Fruit fly (Drosophila melanogaster) whole organism, embryonic: ENCODE results near the gene Tpst.

ENCODE experiments used
- Atf6 ChIP-seq: fragments of 200-800 bp; sonication (Bioruptor generic); IDR thresholded peaks from 2 replicates; pipeline ENCODE4 v1.3.6; 2022; ENCODE audit warnings: missing biosample characterization, missing genetic modification characterization
- Bdp1 ChIP-seq: fragments of 200-800 bp; sonication (Bioruptor generic); optimal IDR thresholded peaks from 3 replicates; lab custom pipeline; 2016; ENCODE audit warnings: missing biosample characterization, missing genetic modification characterization
- CG10209 ChIP-seq: fragments of 200-800 bp; sonication (Bioruptor generic); optimal IDR thresholded peaks from 3 replicates; lab custom pipeline; 2017; ENCODE audit warnings: missing biosample characterization, mild to moderate bottlenecking, missing genetic modification characterization, missing genetic modification reagents
- CG11456 ChIP-seq: fragments of 200-800 bp; sonication (Bioruptor generic); IDR thresholded peaks from 3 replicates; pipeline ENCODE4 v1.3.6; 2022; ENCODE audit warnings: missing biosample characterization, missing genetic modification characterization
- CG11504 ChIP-seq: fragments of 200-800 bp; sonication (Bioruptor generic); optimal IDR thresholded peaks from 3 replicates; lab custom pipeline; 2019; ENCODE audit warnings: missing biosample characterization, mild to moderate bottlenecking, missing genetic modification characterization, moderate library complexity
- CG11695 ChIP-seq: fragments of 200-800 bp; sonication (Bioruptor generic); IDR thresholded peaks from 3 replicates; pipeline ENCODE4 v1.3.6; 2022; ENCODE audit warnings: missing biosample characterization, missing genetic modification characterization
- CG12155 ChIP-seq: fragments of 200-800 bp; sonication (Bioruptor generic); optimal IDR thresholded peaks from 3 replicates; lab custom pipeline; 2016; ENCODE audit warnings: missing biosample characterization, missing genetic modification characterization
- CG14667 ChIP-seq: fragments of 200-800 bp; sonication (Bioruptor generic); IDR thresholded peaks from 2 replicates; pipeline ENCODE4 v1.3.6; 2022; ENCODE audit warnings: missing biosample characterization, missing genetic modification characterization
- CG17359 ChIP-seq: fragments of 200-800 bp; sonication (Bioruptor generic); optimal IDR thresholded peaks from 3 replicates; lab custom pipeline; 2018; ENCODE audit warnings: missing biosample characterization, mild to moderate bottlenecking, missing genetic modification characterization, moderate library complexity
- CG18476 ChIP-seq: fragments of 200-800 bp; sonication (Bioruptor generic); optimal IDR thresholded peaks from 2 replicates; lab custom pipeline; 2016; ENCODE audit warnings: missing biosample characterization, mild to moderate bottlenecking, missing genetic modification characterization
- CG30403 ChIP-seq: fragments of 200-800 bp; sonication (Bioruptor generic); optimal IDR thresholded peaks from 3 replicates; lab custom pipeline; 2016; ENCODE audit warnings: missing biosample characterization, missing genetic modification characterization
- CG4730 ChIP-seq: fragments of 200-800 bp; sonication (Bioruptor generic); IDR thresholded peaks from 2 replicates; pipeline ENCODE4 v1.3.6; 2022; ENCODE audit warnings: missing biosample characterization, missing genetic modification characterization
- CG4820 ChIP-seq: fragments of 200-800 bp; sonication (Bioruptor generic); optimal IDR thresholded peaks from 3 replicates; lab custom pipeline; 2016; ENCODE audit warnings: missing biosample characterization, missing genetic modification characterization
- CG7357 ChIP-seq: fragments of 200-800 bp; sonication (Bioruptor generic); IDR thresholded peaks from 3 replicates; pipeline ENCODE4 v1.3.6; 2022; ENCODE audit warnings: missing biosample characterization, missing genetic modification characterization
- CG7786 ChIP-seq: fragments of 200-800 bp; sonication (Bioruptor generic); optimal IDR thresholded peaks from 2 replicates; lab custom pipeline; 2016; ENCODE audit warnings: missing biosample characterization, missing genetic modification characterization
- CG7839 ChIP-seq: fragments of 200-800 bp; sonication (Bioruptor generic); optimal IDR thresholded peaks from 3 replicates; lab custom pipeline; 2018; ENCODE audit warnings: missing biosample characterization, mild to moderate bottlenecking, missing genetic modification characterization, moderate library complexity
- Dp ChIP-seq: fragments of 200-800 bp; sonication (Bioruptor generic); optimal IDR thresholded peaks from 2 replicates; lab custom pipeline; 2018; ENCODE audit warnings: missing biosample characterization, mild to moderate bottlenecking, missing genetic modification characterization, moderate library complexity
- GATAe ChIP-seq: fragments of 200-800 bp; sonication (Bioruptor generic); conservative IDR thresholded peaks from 2 replicates; pipeline ENCODE4 v1.3.6; 2022; ENCODE audit warnings: missing biosample characterization, missing genetic modification characterization
- HLH4C ChIP-seq: fragments of 200-800 bp; sonication (Bioruptor generic); IDR thresholded peaks from 3 replicates; pipeline ENCODE4 v1.3.6; 2022; ENCODE audit warnings: missing biosample characterization, missing genetic modification characterization; ENCODE audit not compliant: partially characterized antibody
- Hand ChIP-seq: fragments of 200-800 bp; sonication (Bioruptor generic); optimal IDR thresholded peaks from 2 replicates; lab custom pipeline; 2017; ENCODE audit warnings: mild to moderate bottlenecking, missing biosample characterization, missing genetic modification reagents, missing genetic modification characterization
- Hr51 ChIP-seq, 2 experiments: fragments of 200-800 bp; sonication (Bioruptor generic); optimal IDR thresholded peaks; 2 replicates in 1 of 2; 3 replicates in 1 of 2; lab custom pipeline; 2016 to 2018; ENCODE audit warnings: missing biosample characterization in 2 of 2, missing genetic modification characterization in 2 of 2, mild to moderate bottlenecking in 1 of 2, moderate library complexity in 1 of 2
- MESR4 ChIP-seq: fragments of 200-800 bp; sonication (Bioruptor generic); optimal IDR thresholded peaks from 2 replicates; lab custom pipeline; 2018; ENCODE audit warnings: missing biosample characterization, mild to moderate bottlenecking, missing genetic modification characterization, moderate library complexity
- Mad ChIP-seq: fragments of 200-800 bp; sonication (Bioruptor generic); optimal IDR thresholded peaks from 2 replicates; lab custom pipeline; 2016; ENCODE audit warnings: missing biosample characterization, missing genetic modification characterization
- Meics ChIP-seq: fragments of 200-800 bp; sonication (Bioruptor generic); optimal IDR thresholded peaks from 2 replicates; lab custom pipeline; 2017; ENCODE audit warnings: missing biosample characterization, mild to moderate bottlenecking, missing genetic modification characterization
- Nf-YC ChIP-seq: fragments of 200-800 bp; optimal IDR thresholded peaks from 3 replicates; lab custom pipeline; 2019; ENCODE audit warnings: missing biosample characterization, mild to moderate bottlenecking, missing genetic modification characterization, moderate library complexity
- Ssrp ChIP-seq: fragments of 200-800 bp; sonication (Bioruptor generic); optimal IDR thresholded peaks from 2 replicates; lab custom pipeline; 2018; ENCODE audit warnings: missing biosample characterization, mild to moderate bottlenecking, missing genetic modification characterization, moderate library complexity
- YL-1 ChIP-seq: fragments of 200-800 bp; sonication (Bioruptor generic); optimal IDR thresholded peaks from 3 replicates; lab custom pipeline; 2017; ENCODE audit warnings: missing biosample characterization, mild to moderate bottlenecking, missing genetic modification characterization
- bowl ChIP-seq: fragments of 200-800 bp; sonication (Bioruptor generic); IDR thresholded peaks from 2 replicates; pipeline ENCODE4 v1.3.6; 2022; ENCODE audit warnings: missing biosample characterization, missing genetic modification characterization
- br ChIP-seq: fragments of >200 bp; optimal IDR thresholded peaks from 2 replicates; lab custom pipeline; 2017
- crp ChIP-seq, 2 experiments: fragments of 200-800 bp; sonication (Bioruptor generic); optimal IDR thresholded peaks; 2 replicates in 1 of 2; 3 replicates in 1 of 2; lab custom pipeline; 2017; ENCODE audit warnings: missing biosample characterization in 2 of 2, missing genetic modification characterization in 2 of 2, mild to moderate bottlenecking in 1 of 2, moderate library complexity in 1 of 2
- ewg ChIP-seq: fragments of 200-800 bp; sonication (Bioruptor generic); optimal IDR thresholded peaks from 3 replicates; lab custom pipeline; 2017; ENCODE audit warnings: mild to moderate bottlenecking, missing biosample characterization, missing genetic modification reagents, missing genetic modification characterization
- gsb ChIP-seq: fragments of 200-800 bp; sonication (Bioruptor generic); IDR thresholded peaks from 2 replicates; pipeline ENCODE4 v1.3.6; 2022; ENCODE audit warnings: missing biosample characterization, missing genetic modification characterization
- ind ChIP-seq: fragments of 200-800 bp; sonication (Bioruptor generic); optimal IDR thresholded peaks from 3 replicates; lab custom pipeline; 2016; ENCODE audit warnings: missing biosample characterization, missing genetic modification characterization
- lab ChIP-seq: fragments of 200-800 bp; sonication (Bioruptor generic); optimal IDR thresholded peaks from 3 replicates; lab custom pipeline; 2017; ENCODE audit warnings: missing biosample characterization, missing genetic modification characterization, mild to moderate bottlenecking, moderate library complexity, missing genetic modification reagents
- mirr ChIP-seq: fragments of 200-800 bp; sonication (Bioruptor generic); optimal IDR thresholded peaks from 3 replicates; lab custom pipeline; 2018; ENCODE audit warnings: missing biosample characterization, mild to moderate bottlenecking, missing genetic modification characterization
- pb ChIP-seq: fragments of 200-800 bp; sonication (Bioruptor generic); optimal IDR thresholded peaks from 3 replicates; lab custom pipeline; 2016; ENCODE audit warnings: missing biosample characterization, missing genetic modification characterization
- pfk ChIP-seq: fragments of 200-800 bp; sonication (Bioruptor generic); optimal IDR thresholded peaks from 2 replicates; lab custom pipeline; 2018; ENCODE audit warnings: missing biosample characterization, mild to moderate bottlenecking, missing genetic modification characterization, moderate library complexity
- pnt ChIP-seq: fragments of 200-800 bp; sonication (Bioruptor generic); optimal IDR thresholded peaks from 3 replicates; lab custom pipeline; 2016; ENCODE audit warnings: missing biosample characterization, missing genetic modification characterization
- prd ChIP-seq, 3 experiments: fragments of >200 bp in 2 of 3; fragments of 200-800 bp in 1 of 3; sonication (Bioruptor generic) in 1 of 3; optimal IDR thresholded peaks in 2 of 3; IDR thresholded peaks in 1 of 3; 2 replicates in 2 of 3; 3 replicates in 1 of 3; pipeline versions ENCODE4 v1.3.6 to Lab custom; 2017 to 2022; ENCODE audit warnings: missing biosample characterization in 1 of 3, missing genetic modification characterization in 1 of 3
- psq ChIP-seq: fragments of 200-800 bp; sonication (Bioruptor generic); optimal IDR thresholded peaks from 2 replicates; lab custom pipeline; 2017; ENCODE audit warnings: missing biosample characterization, missing genetic modification characterization
- repo ChIP-seq: fragments of 200-800 bp; sonication (Bioruptor generic); optimal IDR thresholded peaks from 2 replicates; lab custom pipeline; 2016; ENCODE audit warnings: missing biosample characterization, missing genetic modification characterization
- salm ChIP-seq: fragments of 200-800 bp; sonication (Bioruptor generic); optimal IDR thresholded peaks from 2 replicates; lab custom pipeline; 2018; ENCODE audit warnings: missing biosample characterization, mild to moderate bottlenecking, missing genetic modification characterization
- sr ChIP-seq: fragments of 200-800 bp; sonication (Bioruptor generic); IDR thresholded peaks from 3 replicates; pipeline ENCODE4 v1.3.6; 2022; ENCODE audit warnings: missing biosample characterization, missing genetic modification characterization
- ssp ChIP-seq: fragments of 200-800 bp; sonication (Bioruptor generic); IDR thresholded peaks from 2 replicates; pipeline ENCODE4 v1.3.6; 2022; ENCODE audit warnings: missing biosample characterization, missing genetic modification characterization
- tap ChIP-seq: fragments of 200-800 bp; optimal IDR thresholded peaks from 3 replicates; lab custom pipeline; 2019; ENCODE audit warnings: missing biosample characterization, mild to moderate bottlenecking, missing genetic modification characterization, moderate library complexity
- unc-4 ChIP-seq: fragments of 200-800 bp; sonication (Bioruptor generic); IDR thresholded peaks from 2 replicates; pipeline ENCODE4 v1.3.6; 2022; ENCODE audit warnings: missing biosample characterization, missing genetic modification characterization; ENCODE audit not compliant: partially characterized antibody
- usp ChIP-seq: fragments of >200 bp; optimal IDR thresholded peaks from 2 replicates; lab custom pipeline; 2017; ENCODE audit warnings: missing biosample characterization, missing genetic modification characterization
- wdn ChIP-seq: fragments of 200-800 bp; sonication (Bioruptor generic); IDR thresholded peaks from 2 replicates; pipeline ENCODE4 v1.3.6; 2022; ENCODE audit warnings: missing biosample characterization, missing genetic modification characterization
- wek ChIP-seq: fragments of 200-800 bp; sonication (Bioruptor generic); optimal IDR thresholded peaks from 3 replicates; lab custom pipeline; 2018; ENCODE audit warnings: missing biosample characterization, mild to moderate bottlenecking, missing genetic modification characterization, moderate library complexity
- zfh1 ChIP-seq: fragments of 200-800 bp; sonication (Bioruptor generic); IDR thresholded peaks from 3 replicates; pipeline ENCODE4 v1.3.6; 2022; ENCODE audit warnings: missing biosample characterization, missing genetic modification characterization
- zfh2 ChIP-seq: fragments of 200-800 bp; sonication (Bioruptor generic); optimal IDR thresholded peaks from 2 replicates; lab custom pipeline; 2016; ENCODE audit warnings: missing biosample characterization, missing genetic modification characterization

The Tpst gene

DNA sequence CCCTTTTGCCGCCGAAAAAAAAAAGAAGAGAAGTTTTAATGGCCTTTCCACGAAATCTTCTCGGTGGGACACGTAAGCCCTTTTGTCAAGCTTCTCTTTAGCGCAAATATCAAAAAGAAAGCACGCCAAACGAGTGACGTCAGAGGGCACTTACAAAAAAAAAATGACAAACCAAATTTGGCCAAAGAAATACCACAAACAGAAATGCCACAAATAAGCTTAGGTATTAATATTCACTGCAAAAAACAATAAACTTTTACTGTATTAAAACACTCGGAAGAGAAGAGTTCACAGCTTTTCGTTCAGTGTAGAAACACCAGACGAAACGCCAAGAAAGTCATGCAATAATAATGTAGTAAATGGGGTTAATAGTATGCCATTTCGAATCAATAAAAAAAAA, 4.5 kb downstream of the Tpst start (continued):
- TF ChIP-seq bowl (GFP tag; lab: Robert Waterston, UW) (no peak), CG7357 (GFP tag; lab: Robert Waterston, UW) (no peak), Nf-YC (no peak), CG11504 (tag; lab: Kevin White, UChicago) (peak; percentile 59), MESR4 (GFP tag; lab: Kevin White, UChicago) (no peak), unc-4 (GFP tag; lab: Robert Waterston, UW) (no peak), repo (GFP tag; lab: Kevin White, UChicago) (no peak), Meics (GFP tag; lab: Kevin White, UChicago) (peak; percentile 10), sr (GFP tag; lab: Robert Waterston, UW) (no peak), wek (GFP tag; lab: Kevin White, UChicago) (no peak), ssp (GFP tag; lab: Robert Waterston, UW) (no peak), CG18476 (GFP tag; lab: Kevin White, UChicago) (no peak), CG11456 (GFP tag; lab: Robert Waterston, UW) (peak; percentile 35; the same call in 1 of the 3 replicates), CG30403 (GFP tag; lab: Kevin White, UChicago) (peak; percentile 25), wdn (GFP tag; lab: Robert Waterston, UW) (no peak), psq (GFP tag; lab: Kevin White, UChicago) (no peak), lab (GFP tag; lab: Kevin White, UChicago) (peak; percentile 37), pnt (no peak), salm (tag; lab: Kevin White, UChicago) (no peak), CG4730 (GFP tag; lab: Robert Waterston, UW) (peak; percentile 46; the same call in 1 of the 2 replicates), HLH4C (GFP tag; lab: Robert Waterston, UW) (no peak), CG10209 (peak; percentile 1), ind (GFP tag; lab: Kevin White, UChicago) (peak; percentile 35), Bdp1 (GFP tag; lab: Kevin White, UChicago) (no peak), CG7786 (GFP tag; lab: Kevin White, UChicago) (no peak), usp (GFP tag; lab: Kevin White, UChicago) (no peak), zfh2 (peak; percentile 4), Ssrp (tag; lab: Kevin White, UChicago) (no peak), Hand (no peak), CG4820 (GFP tag; lab: Kevin White, UChicago) (no peak), prd (optimal IDR thresholded peaks at IDR 0.05; lab: Kevin White, UChicago) (no peak), prd (GFP tag; IDR thresholded peaks at IDR 0.05; lab: Robert Waterston, UW) (peak; percentile 54), Mad (GFP tag; lab: Kevin White, UChicago) (no peak), CG14667 (GFP tag; lab: Robert Waterston, UW) (peak; percentile 25; the same call in 1 of the 2 replicates), br (lab: Kevin White, UChicago) (no peak), zfh1 (GFP tag; lab: Robert Waterston, UW) (peak; percentile 50; the same call in 1 of the 3 replicates), crp (GFP tag; optimal IDR thresholded peaks at IDR 0.05; lab: Kevin White, UChicago) (no peak), gsb (GFP tag; lab: Robert Waterston, UW) (no peak), pfk (GFP tag; lab: Kevin White, UChicago) (no peak), Dp (no peak), pb (GFP tag; lab: Kevin White, UChicago) (no peak), Hr51 (GFP tag; optimal IDR thresholded peaks at IDR 0.05; lab: Kevin White, UChicago) (peak in 1 of 2 experiments; percentile 38), CG17359 (tag; lab: Kevin White, UChicago) (peak; percentile 24), ewg (no peak), tap (tag; lab: Kevin White, UChicago) (no peak), CG11695 (peak; percentile 30; the same call in 1 of the 3 replicates), GATAe (GFP tag; lab: Robert Waterston, UW) (no peak), CG7839 (tag; lab: Kevin White, UChicago) (peak; percentile 43), CG12155 (GFP tag; lab: Kevin White, UChicago) (no peak), mirr (GFP tag; lab: Kevin White, UChicago) (no peak), Atf6 (peak; percentile 35; the same call in 1 of the 2 replicates), YL-1 (GFP tag; lab: Kevin White, UChicago) (no peak)
